Worm (Caenorhabditis elegans) whole organism, late embryonic: Measurements from ENCODE around the gene daf-3.

Source experiments
- C08G9.2 ChIP-seq: sonication (generic microtip); optimal IDR thresholded peaks from 2 replicates; lab custom pipeline; 2016; ENCODE audit warnings: mild to moderate bottlenecking, missing genetic modification characterization, moderate library complexity, missing compliant biosample characterization
- C38D4.7 ChIP-seq: fragments of 200-800 bp; sonication (Bioruptor generic); optimal IDR thresholded peaks from 2 replicates; lab custom pipeline; 2018; ENCODE audit warnings: mild to moderate bottlenecking, missing genetic modification characterization, moderate library complexity, missing compliant biosample characterization
- K02D7.2 ChIP-seq: sonication (generic microtip); optimal IDR thresholded peaks from 2 replicates; lab custom pipeline; 2017; ENCODE audit warnings: mild to moderate bottlenecking, missing genetic modification characterization, missing compliant biosample characterization
- Y22D7AL.16 ChIP-seq: sonication (generic microtip); optimal IDR thresholded peaks from 2 replicates; lab custom pipeline; 2016; ENCODE audit warnings: missing genetic modification characterization, missing compliant biosample characterization
- ahr-1 ChIP-seq: sonication (generic microtip); optimal IDR thresholded peaks from 2 replicates; lab custom pipeline; 2016; ENCODE audit warnings: missing genetic modification characterization, missing compliant biosample characterization
- ceh-14 ChIP-seq: sonication (generic microtip); optimal IDR thresholded peaks from 2 replicates; lab custom pipeline; 2016; ENCODE audit warnings: missing genotype, missing genetic modification characterization, missing compliant biosample characterization
- ceh-18 ChIP-seq: sonication (generic microtip); optimal IDR thresholded peaks from 2 replicates; lab custom pipeline; 2016; ENCODE audit warnings: missing genetic modification characterization, missing compliant biosample characterization
- ceh-19 ChIP-seq: fragments of 200-800 bp; sonication (Bioruptor generic); optimal IDR thresholded peaks from 2 replicates; lab custom pipeline; 2018; ENCODE audit warnings: mild to moderate bottlenecking, missing genetic modification characterization, missing compliant biosample characterization
- ceh-2 ChIP-seq: sonication (generic microtip); optimal IDR thresholded peaks from 2 replicates; lab custom pipeline; 2016; ENCODE audit warnings: missing genotype, missing genetic modification characterization, missing compliant biosample characterization
- ceh-22 ChIP-seq: sonication (generic microtip); optimal IDR thresholded peaks from 2 replicates; lab custom pipeline; 2017; ENCODE audit warnings: missing biosample characterization, missing genetic modification characterization
- ceh-30 ChIP-seq: fragments of 150-350 bp; optimal IDR thresholded peaks from 2 replicates; lab custom pipeline; 2014; ENCODE audit warnings: missing biosample characterization, missing genetic modification characterization
- ceh-31 ChIP-seq: sonication (generic microtip); optimal IDR thresholded peaks from 2 replicates; lab custom pipeline; 2016; ENCODE audit warnings: missing genetic modification characterization, missing compliant biosample characterization
- ceh-34 ChIP-seq: sonication (generic microtip); optimal IDR thresholded peaks from 2 replicates; lab custom pipeline; 2016; ENCODE audit warnings: mild to moderate bottlenecking, missing genetic modification characterization, missing compliant biosample characterization
- ceh-45 ChIP-seq: fragments of 200-800 bp; sonication (Bioruptor generic); IDR thresholded peaks from 2 replicates; pipeline ENCODE4 v1.3.6; 2022; ENCODE audit warnings: missing genetic modification reagents, missing genetic modification characterization, missing compliant biosample characterization
- ceh-48 ChIP-seq: sonication (generic microtip); optimal IDR thresholded peaks from 2 replicates; lab custom pipeline; 2016; ENCODE audit warnings: missing genetic modification characterization, inconsistent platforms, missing compliant biosample characterization
- ceh-6 ChIP-seq: fragments of 200-800 bp; sonication (Bioruptor generic); optimal IDR thresholded peaks from 2 replicates; lab custom pipeline; 2018; ENCODE audit warnings: mild to moderate bottlenecking, missing genetic modification characterization, missing compliant biosample characterization
- ceh-9 ChIP-seq: sonication (generic microtip); optimal IDR thresholded peaks from 2 replicates; lab custom pipeline; 2016; ENCODE audit warnings: mild to moderate bottlenecking, missing genetic modification characterization, inconsistent platforms, missing compliant biosample characterization
- che-1 ChIP-seq: sonication (generic microtip); optimal IDR thresholded peaks from 2 replicates; lab custom pipeline; 2016; ENCODE audit warnings: mild to moderate bottlenecking, missing genetic modification characterization, missing compliant biosample characterization
- dve-1 ChIP-seq: sonication (generic microtip); optimal IDR thresholded peaks from 2 replicates; lab custom pipeline; 2017; ENCODE audit warnings: antibody characterized with exemption, mild to moderate bottlenecking, missing genetic modification characterization, missing compliant biosample characterization
- ets-4 ChIP-seq: sonication (generic microtip); optimal IDR thresholded peaks from 2 replicates; lab custom pipeline; 2016; ENCODE audit warnings: missing genetic modification characterization, missing compliant biosample characterization
- eyg-1 ChIP-seq: sonication (generic microtip); optimal IDR thresholded peaks from 2 replicates; lab custom pipeline; 2016; ENCODE audit warnings: missing genotype, missing genetic modification characterization, missing compliant biosample characterization
- fkh-10 ChIP-seq: fragments of 150-350 bp; optimal IDR thresholded peaks from 2 replicates; lab custom pipeline; 2014; ENCODE audit warnings: missing biosample characterization, missing genetic modification reagents, missing genetic modification characterization
- hlh-13 ChIP-seq: fragments of 200-800 bp; sonication (Bioruptor generic); optimal IDR thresholded peaks from 2 replicates; lab custom pipeline; 2018; ENCODE audit warnings: mild to moderate bottlenecking, missing genetic modification characterization, missing compliant biosample characterization
- hlh-15 ChIP-seq: sonication (generic microtip); optimal IDR thresholded peaks from 2 replicates; lab custom pipeline; 2016; ENCODE audit warnings: missing genetic modification characterization, missing compliant biosample characterization
- hlh-30 ChIP-seq: sonication (generic microtip); optimal IDR thresholded peaks from 2 replicates; lab custom pipeline; 2017; ENCODE audit warnings: antibody characterized with exemption, missing genetic modification characterization, missing compliant biosample characterization; ENCODE audit not compliant: insufficient read depth
- hlh-6 ChIP-seq: sonication (generic microtip); optimal IDR thresholded peaks from 2 replicates; lab custom pipeline; 2016; ENCODE audit warnings: missing genotype, missing genetic modification characterization, missing compliant biosample characterization
- hlh-8 ChIP-seq: sonication (generic microtip); optimal IDR thresholded peaks from 2 replicates; lab custom pipeline; 2016; ENCODE audit warnings: missing genotype, missing genetic modification characterization, missing compliant biosample characterization
- lim-6 ChIP-seq: sonication (generic microtip); optimal IDR thresholded peaks from 2 replicates; lab custom pipeline; 2016; ENCODE audit warnings: missing genetic modification characterization, missing compliant biosample characterization
- mec-3 ChIP-seq: sonication (generic microtip); optimal IDR thresholded peaks from 2 replicates; lab custom pipeline; 2016; ENCODE audit warnings: borderline replicate concordance, missing genetic modification characterization, missing compliant biosample characterization
- nfya-1 ChIP-seq: sonication (generic microtip); optimal IDR thresholded peaks from 2 replicates; lab custom pipeline; 2017; ENCODE audit warnings: missing genetic modification characterization, mild to moderate bottlenecking, missing compliant biosample characterization, antibody characterized with exemption, moderate library complexity
- nhr-11 ChIP-seq: fragments of 150-350 bp; optimal IDR thresholded peaks from 2 replicates; lab custom pipeline; 2014; ENCODE audit warnings: missing biosample characterization, missing genetic modification characterization
- nhr-232 ChIP-seq: sonication (generic microtip); optimal IDR thresholded peaks from 2 replicates; lab custom pipeline; 2016; ENCODE audit warnings: missing genetic modification characterization, missing compliant biosample characterization
- odd-2 ChIP-seq: sonication (generic microtip); optimal IDR thresholded peaks from 2 replicates; lab custom pipeline; 2017; ENCODE audit warnings: antibody characterized with exemption, mild to moderate bottlenecking, missing genetic modification characterization, missing compliant biosample characterization
- pag-3 ChIP-seq: sonication (generic microtip); optimal IDR thresholded peaks from 2 replicates; lab custom pipeline; 2016; ENCODE audit warnings: missing compliant biosample characterization, missing genetic modification characterization, borderline replicate concordance
- pat-9 ChIP-seq: fragments of 200-800 bp; sonication (Bioruptor generic); optimal IDR thresholded peaks from 2 replicates; lab custom pipeline; 2018; ENCODE audit warnings: mild to moderate bottlenecking, missing genetic modification characterization, moderate library complexity, missing compliant biosample characterization
- pha-2 ChIP-seq: sonication (generic microtip); optimal IDR thresholded peaks from 2 replicates; lab custom pipeline; 2017; ENCODE audit warnings: mild to moderate bottlenecking, missing genetic modification characterization, missing compliant biosample characterization
- pha-4 ChIP-seq: fragments of 150-350 bp; optimal IDR thresholded peaks from 2 replicates; lab custom pipeline; 2018; ENCODE audit warnings: missing biosample characterization, missing genetic modification reagents, missing genetic modification characterization
- pqm-1 ChIP-seq: sonication (generic microtip); optimal IDR thresholded peaks from 2 replicates; lab custom pipeline; 2016; ENCODE audit warnings: missing genetic modification characterization, missing compliant biosample characterization
- pros-1 ChIP-seq: fragments of 150-350 bp; optimal IDR thresholded peaks from 2 replicates; lab custom pipeline; 2014; ENCODE audit warnings: missing biosample characterization, missing genetic modification reagents, missing genetic modification characterization
- sdc-2 ChIP-seq: sonication (generic microtip); optimal IDR thresholded peaks from 2 replicates; lab custom pipeline; 2016; ENCODE audit warnings: missing genotype, missing genetic modification characterization, missing compliant biosample characterization
- sox-2 ChIP-seq: fragments of 200-800 bp; sonication (Bioruptor generic); IDR thresholded peaks from 2 replicates; pipeline ENCODE4 v1.3.6; 2022; ENCODE audit warnings: missing genetic modification reagents, missing genetic modification characterization, missing compliant biosample characterization
- sox-4 ChIP-seq: sonication (generic microtip); optimal IDR thresholded peaks from 2 replicates; lab custom pipeline; 2017; ENCODE audit warnings: mild to moderate bottlenecking, missing genetic modification characterization, inconsistent platforms, missing compliant biosample characterization
- syd-9 ChIP-seq: sonication (generic microtip); optimal IDR thresholded peaks from 2 replicates; lab custom pipeline; 2016; ENCODE audit warnings: mild to moderate bottlenecking, missing genetic modification characterization, moderate library complexity, missing compliant biosample characterization
- tbx-2 ChIP-seq: sonication (generic microtip); optimal IDR thresholded peaks from 2 replicates; lab custom pipeline; 2016; ENCODE audit warnings: missing genetic modification characterization, missing compliant biosample characterization
- tbx-7 ChIP-seq: sonication (generic microtip); optimal IDR thresholded peaks from 2 replicates; lab custom pipeline; 2016; ENCODE audit warnings: missing genotype, missing genetic modification characterization, missing compliant biosample characterization
- unc-42 ChIP-seq: sonication (generic microtip); optimal IDR thresholded peaks from 2 replicates; lab custom pipeline; 2016; ENCODE audit warnings: missing genotype, missing genetic modification characterization, missing compliant biosample characterization
- unc-55 ChIP-seq: sonication (generic microtip); optimal IDR thresholded peaks from 2 replicates; lab custom pipeline; 2017; ENCODE audit warnings: missing biosample characterization, missing genetic modification reagents, missing genetic modification characterization
- unc-86 ChIP-seq: sonication (generic microtip); optimal IDR thresholded peaks from 2 replicates; lab custom pipeline; 2016; ENCODE audit warnings: missing genetic modification characterization, missing compliant biosample characterization
- zip-5 ChIP-seq: sonication (generic microtip); optimal IDR thresholded peaks from 2 replicates; lab custom pipeline; 2016; ENCODE audit warnings: missing genetic modification characterization, missing compliant biosample characterization
- ztf-16 ChIP-seq: sonication (generic microtip); optimal IDR thresholded peaks from 2 replicates; lab custom pipeline; 2017; ENCODE audit warnings: missing genetic modification characterization, missing compliant biosample characterization

daf-3 gene

ce11 chrX:827502-827901 is 2.2 kb upstream of the daf-3 start (continued):
- TF ChIP-seq tbx-2 (tag; lab: Kevin White, UChicago) (peak; percentile 78), dve-1 (tag; lab: Kevin White, UChicago) (peak; percentile 72), unc-55 (GFP tag; lab: Kevin White, UChicago) (peak; percentile 74), Y22D7AL.16 (tag; lab: Kevin White, UChicago) (no peak), nfya-1 (peak; percentile 65), pros-1 (tag; lab: Kevin White, UChicago) (peak; percentile 6), hlh-13 (GFP tag; lab: Kevin White, UChicago) (no peak), ceh-18 (tag; lab: Kevin White, UChicago) (peak; percentile 51), unc-42 (peak; percentile 94), ceh-31 (tag; lab: Kevin White, UChicago) (peak; percentile 70), hlh-8 (no peak), ceh-34 (tag; lab: Kevin White, UChicago) (peak; percentile 36), pqm-1 (tag; lab: Kevin White, UChicago) (no peak), unc-86 (tag; lab: Kevin White, UChicago) (no peak), ceh-9 (tag; lab: Kevin White, UChicago) (no peak), ceh-48 (tag; lab: Kevin White, UChicago) (no peak), nhr-232 (tag; lab: Kevin White, UChicago) (no peak), mec-3 (tag; lab: Kevin White, UChicago) (no peak)

ce11 chrX:825924-826323 is 649 bp upstream of the daf-3 start:
- TF ChIP-seq ceh-31 (tag; lab: Kevin White, UChicago) (peak; percentile 65), tbx-2 (tag; lab: Kevin White, UChicago) (peak; percentile 41), dve-1 (tag; lab: Kevin White, UChicago) (no peak), sox-4 (tag; lab: Kevin White, UChicago) (no peak), zip-5 (no peak), syd-9 (tag; lab: Kevin White, UChicago) (no peak), pha-2 (tag; lab: Kevin White, UChicago) (no peak), ceh-9 (tag; lab: Kevin White, UChicago) (no peak), ceh-2 (tag; lab: Kevin White, UChicago) (no peak), pat-9 (tag; lab: Kevin White, UChicago) (no peak), hlh-6 (tag; lab: Kevin White, UChicago) (no peak), ets-4 (tag; lab: Kevin White, UChicago) (no peak), ceh-48 (tag; lab: Kevin White, UChicago) (peak; percentile 92), mec-3 (tag; lab: Kevin White, UChicago) (no peak), pag-3 (no peak), eyg-1 (tag; lab: Kevin White, UChicago) (no peak), C38D4.7 (GFP tag; lab: Kevin White, UChicago) (no peak), C08G9.2 (tag; lab: Kevin White, UChicago) (no peak), ceh-14 (tag; lab: Kevin White, UChicago) (no peak), K02D7.2 (tag; lab: Kevin White, UChicago) (no peak), lim-6 (no peak), ceh-19 (GFP tag; lab: Kevin White, UChicago) (no peak), ceh-18 (tag; lab: Kevin White, UChicago) (no peak), ceh-45 (GFP tag; lab: Robert Waterston, UW) (no peak), nhr-11 (tag; lab: Kevin White, UChicago) (no peak), odd-2 (tag; lab: Kevin White, UChicago) (no peak), ceh-22 (tag; lab: Kevin White, UChicago) (no peak), ceh-30 (tag; lab: Kevin White, UChicago) (no peak), tbx-7 (tag; lab: Kevin White, UChicago) (no peak), pha-4 (tag; lab: Kevin White, UChicago) (no peak), che-1 (tag; lab: Kevin White, UChicago) (no peak), ahr-1 (no peak), fkh-10 (GFP tag; lab: Kevin White, UChicago) (no peak), sox-2 (GFP tag; lab: Robert Waterston, UW) (no peak), sdc-2 (tag; lab: Kevin White, UChicago) (peak; percentile 47), pqm-1 (tag; lab: Kevin White, UChicago) (no peak), hlh-15 (no peak), ztf-16 (tag; lab: Kevin White, UChicago) (no peak), hlh-30 (peak; percentile 15), unc-55 (GFP tag; lab: Kevin White, UChicago) (no peak), unc-42 (peak; percentile 41), nhr-232 (tag; lab: Kevin White, UChicago) (no peak), ceh-6 (no peak)
